Fruit fly (Drosophila melanogaster) whole organism, prepupa: ENCODE measurements around the gene CG31161.

Experiments
- Blimp-1 ChIP-seq: fragments of 200-800 bp; sonication (Bioruptor generic); optimal IDR thresholded peaks from 3 replicates; lab custom pipeline; 2017; ENCODE audit warnings: missing biosample characterization, missing genetic modification characterization, mild to moderate bottlenecking, moderate library complexity, missing genetic modification reagents
- CG11294 ChIP-seq: fragments of 200-800 bp; sonication (Bioruptor generic); IDR thresholded peaks from 2 replicates; pipeline ENCODE4 v1.3.6; 2022; ENCODE audit warnings: missing biosample characterization, missing genetic modification characterization
- CG11762 ChIP-seq: fragments of 200-800 bp; sonication (Bioruptor generic); optimal IDR thresholded peaks from 3 replicates; lab custom pipeline; 2016; ENCODE audit warnings: missing biosample characterization, missing genetic modification characterization; ENCODE audit not compliant: insufficient read depth
- CG11902 ChIP-seq: fragments of 200-800 bp; sonication (Bioruptor generic); optimal IDR thresholded peaks from 3 replicates; lab custom pipeline; 2016; ENCODE audit warnings: missing biosample characterization, missing genetic modification characterization
- CG15336 ChIP-seq: fragments of 200-800 bp; sonication (Bioruptor generic); IDR thresholded peaks from 2 replicates; pipeline ENCODE4 v1.3.6; 2022; ENCODE audit warnings: missing biosample characterization, missing genetic modification characterization
- CG1621 ChIP-seq: fragments of 200-800 bp; sonication (Bioruptor generic); optimal IDR thresholded peaks from 3 replicates; lab custom pipeline; 2018; ENCODE audit warnings: missing biosample characterization, mild to moderate bottlenecking, missing genetic modification characterization
- CG16779 ChIP-seq: fragments of 200-800 bp; sonication (Bioruptor generic); optimal IDR thresholded peaks from 3 replicates; lab custom pipeline; 2017; ENCODE audit warnings: missing biosample characterization, mild to moderate bottlenecking, missing genetic modification characterization
- CG31627 ChIP-seq: fragments of 200-800 bp; sonication (Bioruptor generic); optimal IDR thresholded peaks from 3 replicates; lab custom pipeline; 2016; ENCODE audit warnings: missing biosample characterization, missing genetic modification characterization
- CG32006 ChIP-seq: fragments of 200-800 bp; sonication (Bioruptor generic); optimal IDR thresholded peaks from 3 replicates; lab custom pipeline; 2017; ENCODE audit warnings: missing biosample characterization, mild to moderate bottlenecking, missing genetic modification characterization
- CG34406 ChIP-seq: fragments of 200-800 bp; sonication (Bioruptor generic); optimal IDR thresholded peaks from 3 replicates; lab custom pipeline; 2016; ENCODE audit warnings: missing biosample characterization, missing genetic modification characterization
- CG3919 ChIP-seq: fragments of 200-800 bp; sonication (Bioruptor generic); optimal IDR thresholded peaks from 3 replicates; lab custom pipeline; 2016; ENCODE audit warnings: missing biosample characterization, missing genetic modification characterization
- CG4318 ChIP-seq: fragments of 200-800 bp; sonication (Bioruptor generic); optimal IDR thresholded peaks from 3 replicates; lab custom pipeline; 2017; ENCODE audit warnings: missing biosample characterization, mild to moderate bottlenecking, missing genetic modification characterization
- CG6163 ChIP-seq: fragments of 200-800 bp; sonication (Bioruptor generic); IDR thresholded peaks from 3 replicates; pipeline ENCODE4 v1.3.6; 2022; ENCODE audit warnings: missing biosample characterization, missing genetic modification characterization
- CG6792 ChIP-seq: fragments of 200-800 bp; sonication (Bioruptor generic); optimal IDR thresholded peaks from 3 replicates; lab custom pipeline; 2016; ENCODE audit warnings: missing biosample characterization, missing genetic modification characterization
- CG6808 ChIP-seq: fragments of 200-800 bp; sonication (Bioruptor generic); optimal IDR thresholded peaks from 3 replicates; lab custom pipeline; 2017; ENCODE audit warnings: missing biosample characterization, missing genetic modification characterization, mild to moderate bottlenecking, moderate library complexity, missing genetic modification reagents
- CG6854 ChIP-seq: fragments of 200-800 bp; sonication (Bioruptor generic); optimal IDR thresholded peaks from 2 replicates; lab custom pipeline; 2017; ENCODE audit warnings: missing biosample characterization, mild to moderate bottlenecking, missing genetic modification characterization
- CG7368 ChIP-seq: fragments of 200-800 bp; sonication (Bioruptor generic); optimal IDR thresholded peaks from 3 replicates; lab custom pipeline; 2016; ENCODE audit warnings: missing biosample characterization, missing genetic modification characterization
- CG8119 ChIP-seq: fragments of 200-800 bp; sonication (Bioruptor generic); IDR thresholded peaks from 3 replicates; pipeline ENCODE4 v1.3.6; 2022; ENCODE audit warnings: missing biosample characterization, missing genetic modification characterization
- CG8319 ChIP-seq: fragments of 200-800 bp; sonication (Bioruptor generic); optimal IDR thresholded peaks from 3 replicates; lab custom pipeline; 2016; ENCODE audit warnings: missing biosample characterization, missing genetic modification characterization
- CG8632 ChIP-seq: fragments of 200-800 bp; sonication (Bioruptor generic); optimal IDR thresholded peaks from 3 replicates; lab custom pipeline; 2016; ENCODE audit warnings: missing biosample characterization, missing genetic modification characterization
- CG9139 ChIP-seq: fragments of 200-800 bp; sonication (Bioruptor generic); optimal IDR thresholded peaks from 3 replicates; lab custom pipeline; 2017; ENCODE audit warnings: missing biosample characterization, mild to moderate bottlenecking, missing genetic modification characterization
- Eip75B ChIP-seq: fragments of 200-800 bp; sonication (Bioruptor generic); optimal IDR thresholded peaks from 3 replicates; lab custom pipeline; 2016; ENCODE audit warnings: missing biosample characterization, missing genetic modification characterization
- Eip93F ChIP-seq: fragments of 200-800 bp; sonication (Bioruptor generic); optimal IDR thresholded peaks from 2 replicates; lab custom pipeline; 2016; ENCODE audit warnings: missing biosample characterization, mild to moderate bottlenecking, missing genetic modification characterization
- Ets96B ChIP-seq: fragments of 200-800 bp; optimal IDR thresholded peaks from 2 replicates; lab custom pipeline; 2019; ENCODE audit warnings: missing biosample characterization, mild to moderate bottlenecking, missing genetic modification characterization, moderate library complexity
- Gug ChIP-seq: fragments of 200-800 bp; sonication (Bioruptor generic); IDR thresholded peaks from 2 replicates; pipeline ENCODE4 v1.3.6; 2022; ENCODE audit warnings: missing biosample characterization, missing genetic modification characterization
- Hr38 ChIP-seq: sonication (Bioruptor generic); optimal IDR thresholded peaks from 2 replicates; lab custom pipeline; 2016; ENCODE audit warnings: missing biosample characterization, missing genetic modification characterization
- Hr4 ChIP-seq: fragments of 200-800 bp; sonication (Bioruptor generic); optimal IDR thresholded peaks from 3 replicates; lab custom pipeline; 2016; ENCODE audit warnings: missing biosample characterization, missing genetic modification characterization
- Lpt ChIP-seq: fragments of 200-800 bp; sonication (Bioruptor generic); optimal IDR thresholded peaks from 3 replicates; lab custom pipeline; 2016; ENCODE audit warnings: missing biosample characterization, missing genetic modification characterization
- OdsH ChIP-seq: fragments of 200-800 bp; sonication (Bioruptor generic); optimal IDR thresholded peaks from 3 replicates; lab custom pipeline; 2016; ENCODE audit warnings: missing biosample characterization, missing genetic modification characterization
- Smox ChIP-seq: fragments of 200-800 bp; sonication (Bioruptor generic); optimal IDR thresholded peaks from 3 replicates; lab custom pipeline; 2016; ENCODE audit warnings: missing biosample characterization, missing genetic modification characterization
- Sox14 ChIP-seq: fragments of 200-800 bp; sonication (Bioruptor generic); optimal IDR thresholded peaks from 3 replicates; lab custom pipeline; 2016; ENCODE audit warnings: missing biosample characterization, missing genetic modification characterization
- Sox15 ChIP-seq: fragments of 200-800 bp; sonication (Bioruptor generic); optimal IDR thresholded peaks from 3 replicates; lab custom pipeline; 2016; ENCODE audit warnings: missing biosample characterization, missing genetic modification characterization
- acj6 ChIP-seq: fragments of 200-800 bp; sonication (Bioruptor generic); optimal IDR thresholded peaks from 3 replicates; lab custom pipeline; 2016; ENCODE audit warnings: missing biosample characterization, missing genetic modification characterization
- cyc ChIP-seq: fragments of 200-800 bp; sonication (Bioruptor generic); optimal IDR thresholded peaks from 3 replicates; lab custom pipeline; 2016; ENCODE audit warnings: missing biosample characterization, missing genetic modification characterization
- dac ChIP-seq: fragments of 200-800 bp; sonication (Bioruptor generic); optimal IDR thresholded peaks from 2 replicates; lab custom pipeline; 2017; ENCODE audit warnings: missing biosample characterization, mild to moderate bottlenecking, missing genetic modification characterization
- dsx ChIP-seq: fragments of 200-800 bp; optimal IDR thresholded peaks from 3 replicates; lab custom pipeline; 2019; ENCODE audit warnings: missing biosample characterization, mild to moderate bottlenecking, missing genetic modification characterization, moderate library complexity; ENCODE audit not compliant: poor library complexity, severe bottlenecking
- eg ChIP-seq: fragments of 200-800 bp; sonication (Bioruptor generic); IDR thresholded peaks from 3 replicates; pipeline ENCODE4 v1.3.6; 2022; ENCODE audit warnings: missing biosample characterization, missing genetic modification characterization
- esn ChIP-seq: fragments of 200-800 bp; sonication (Bioruptor generic); optimal IDR thresholded peaks from 2 replicates; lab custom pipeline; 2016; ENCODE audit warnings: missing biosample characterization, mild to moderate bottlenecking, missing genetic modification characterization, moderate library complexity
- fd85E ChIP-seq: fragments of 200-800 bp; sonication (Bioruptor generic); optimal IDR thresholded peaks from 3 replicates; lab custom pipeline; 2016; ENCODE audit warnings: missing biosample characterization, missing genetic modification characterization
- fkh ChIP-seq: fragments of 200-800 bp; sonication (Bioruptor generic); optimal IDR thresholded peaks from 3 replicates; lab custom pipeline; 2017; ENCODE audit warnings: missing biosample characterization, mild to moderate bottlenecking, missing genetic modification characterization, moderate library complexity
- lz ChIP-seq: fragments of 200-800 bp; sonication (Bioruptor generic); optimal IDR thresholded peaks from 3 replicates; lab custom pipeline; 2016; ENCODE audit warnings: missing biosample characterization, missing genetic modification characterization
- net ChIP-seq: fragments of 200-800 bp; sonication (Bioruptor generic); optimal IDR thresholded peaks from 3 replicates; lab custom pipeline; 2016; ENCODE audit warnings: missing biosample characterization, missing genetic modification characterization
- pdm3 ChIP-seq: fragments of 200-800 bp; sonication (Bioruptor generic); optimal IDR thresholded peaks from 3 replicates; lab custom pipeline; 2016; ENCODE audit warnings: missing biosample characterization, missing genetic modification characterization
- salr ChIP-seq, 2 experiments: fragments of 200-800 bp; sonication (Bioruptor generic); optimal IDR thresholded peaks; 3 replicates each; lab custom pipeline; 2016 to 2018; ENCODE audit warnings: missing biosample characterization in 2 of 2, missing genetic modification characterization in 2 of 2, mild to moderate bottlenecking in 1 of 2
- svp ChIP-seq: fragments of 200-800 bp; sonication (Bioruptor generic); peaks from one replicate; lab custom pipeline; 2016; ENCODE audit warnings: missing biosample characterization, missing genetic modification characterization
- topi ChIP-seq: fragments of 200-800 bp; sonication (Bioruptor generic); optimal IDR thresholded peaks from 3 replicates; lab custom pipeline; 2016; ENCODE audit warnings: missing biosample characterization, missing genetic modification characterization
- vri ChIP-seq: fragments of 200-800 bp; sonication (Bioruptor generic); optimal IDR thresholded peaks from 3 replicates; lab custom pipeline; 2016; ENCODE audit warnings: missing biosample characterization, mild to moderate bottlenecking, missing genetic modification characterization

Gene CG31161

DNA sequence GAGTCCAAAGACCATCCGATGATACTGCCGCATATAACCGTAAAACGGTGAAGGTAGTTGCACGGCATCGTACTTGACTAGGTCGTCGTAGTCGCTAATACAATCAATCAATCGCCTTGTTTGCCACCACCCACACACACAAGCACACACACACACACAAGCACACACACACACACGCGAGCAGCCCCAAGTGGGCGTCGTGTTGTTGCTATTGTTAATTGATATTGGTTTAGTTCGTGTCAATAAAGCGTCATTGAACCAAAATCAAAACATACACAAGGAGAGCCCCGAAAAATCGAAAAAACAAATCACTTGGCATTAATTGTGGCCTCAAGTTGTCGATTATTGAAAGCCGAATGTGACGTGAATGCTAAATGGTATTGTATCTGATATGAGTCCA lies 19.9 kb upstream of the CG31161 start:
- TF ChIP-seq fkh (GFP tag; lab: Kevin White, UChicago) (peak; percentile 95), vri (GFP tag; lab: Kevin White, UChicago) (no peak)

DNA sequence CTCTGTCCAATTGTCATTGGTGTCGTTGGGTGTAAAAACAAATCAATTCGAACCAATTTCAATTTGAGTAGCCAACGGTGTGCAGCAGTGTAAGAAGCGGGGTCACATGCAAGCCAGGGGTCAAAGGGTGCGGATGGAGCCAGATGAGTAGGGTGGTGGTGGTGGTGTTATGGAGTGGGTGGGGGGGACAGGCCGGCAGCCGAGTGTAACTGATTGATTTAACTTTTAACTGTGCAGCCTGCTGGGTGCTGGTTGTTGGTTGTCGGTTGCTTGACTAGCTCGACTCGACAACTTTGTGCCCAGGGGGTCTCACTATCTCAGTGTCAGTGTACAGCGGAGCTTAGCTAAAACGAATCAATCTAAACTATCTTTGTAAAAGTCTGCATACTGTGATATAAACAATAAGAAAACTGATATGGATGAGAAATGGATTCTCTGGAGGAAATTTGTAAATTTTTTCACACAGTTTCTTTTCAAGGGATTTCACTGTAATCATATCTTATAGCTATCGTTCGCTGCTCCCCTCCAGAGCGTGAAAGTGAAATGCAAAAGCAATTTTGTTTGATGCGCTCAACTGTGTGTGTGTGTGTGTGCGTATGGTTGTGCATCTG lies 18.9 kb upstream of the CG31161 start:
- TF ChIP-seq acj6 (no peak), pdm3 (GFP tag; lab: Kevin White, UChicago) (no peak), fd85E (GFP tag; lab: Kevin White, UChicago) (no peak), CG6808 (no peak), Smox (no peak), CG16779 (tag; lab: Kevin White, UChicago) (peak; percentile 40), Lpt (GFP tag; lab: Kevin White, UChicago) (peak; percentile 65), topi (GFP tag; lab: Kevin White, UChicago) (no peak), CG31627 (GFP tag; lab: Kevin White, UChicago) (no peak), CG8632 (no peak), dac (GFP tag; lab: Kevin White, UChicago) (peak; percentile 76), OdsH (no peak), dsx (GFP tag; lab: Kevin White, UChicago) (no peak), CG3919 (peak; percentile 68), Sox14 (GFP tag; lab: Kevin White, UChicago) (no peak), CG7368 (peak; percentile 37), CG32006 (GFP tag; lab: Kevin White, UChicago) (peak; percentile 91), CG6854 (no peak), Hr4 (no peak), CG6792 (GFP tag; lab: Kevin White, UChicago) (no peak), Eip93F (GFP tag; lab: Kevin White, UChicago) (no peak), svp (GFP tag; lab: Kevin White, UChicago) (no peak), CG15336 (peak; percentile 91), Sox15 (GFP tag; lab: Kevin White, UChicago) (no peak), Ets96B (no peak), CG11902 (no peak), eg (GFP tag; lab: Robert Waterston, UW) (peak; percentile 94), Blimp-1 (GFP tag; lab: Kevin White, UChicago) (peak; percentile 24), vri (GFP tag; lab: Kevin White, UChicago) (no peak), esn (GFP tag; lab: Kevin White, UChicago) (no peak), Hr38 (GFP tag; lab: Kevin White, UChicago) (peak; percentile 44), salr (GFP tag; optimal IDR thresholded peaks at IDR 0.05; lab: Kevin White, UChicago) (peak in 1 of 2 experiments; percentile 21), lz (GFP tag; lab: Kevin White, UChicago) (no peak), CG8319 (GFP tag; lab: Kevin White, UChicago) (no peak), CG4318 (no peak), net (GFP tag; lab: Kevin White, UChicago) (peak; percentile 58), CG8119 (GFP tag; lab: Robert Waterston, UW) (peak; percentile 90), Gug (GFP tag; lab: Robert Waterston, UW) (peak; percentile 77), CG11762 (GFP tag; lab: Kevin White, UChicago) (peak; percentile 48), CG1621 (tag; lab: Kevin White, UChicago) (no peak), cyc (GFP tag; lab: Kevin White, UChicago) (no peak), CG6163 (peak; percentile 91), Eip75B (no peak), CG9139 (GFP tag; lab: Kevin White, UChicago) (no peak), CG34406 (GFP tag; lab: Kevin White, UChicago) (no peak), CG11294 (GFP tag; lab: Robert Waterston, UW) (peak; percentile 76)
